Fruit fly (Drosophila melanogaster): ENCODE measurements around the gene cv-c.

- TF ChIP-seq CG8478 (optimal IDR thresholded peaks at IDR 0.05), result no peak
- TF ChIP-seq psq (optimal IDR thresholded peaks at IDR 0.05), result no peak
- no peak for TF ChIP-seq Dll (optimal IDR thresholded peaks at IDR 0.05)
- no peak for TF ChIP-seq pan (optimal IDR thresholded peaks at IDR 0.05)
Measured at dm6 chr3R:14474073-14474722, 7.3 kb downstream of the cv-c start.

All from whole organism.